Fruit fly (Drosophila melanogaster): ENCODE measurements around the gene IP3K2.

dm6 chrX:13323526-13323925 is 20.1 kb downstream of the IP3K2 start:
- TF ChIP-seq ttk (optimal IDR thresholded peaks at IDR 0.05) (no peak), psq (optimal IDR thresholded peaks at IDR 0.05) (no peak), h (optimal IDR thresholded peaks at IDR 0.05) (no peak), Myc (optimal IDR thresholded peaks at IDR 0.05) (no peak), Sin3A (optimal IDR thresholded peaks at IDR 0.05) (no peak), insv (optimal IDR thresholded peaks at IDR 0.05) (no peak)

Measured in Kc167 (cell line).